Fruit fly (Drosophila melanogaster) whole organism, embryonic: ENCODE results near the gene mRpL32.

Source experiments
- Adf1 ChIP-seq: fragments of 200-800 bp; sonication (Bioruptor generic); IDR thresholded peaks from 2 replicates; pipeline ENCODE4 v1.3.6; 2022; ENCODE audit warnings: missing biosample characterization, missing genetic modification characterization
- Bgb ChIP-seq: fragments of 200-800 bp; sonication (Bioruptor generic); IDR thresholded peaks from 2 replicates; pipeline ENCODE4 v1.3.6; 2022; ENCODE audit warnings: missing biosample characterization, missing genetic modification characterization; ENCODE audit not compliant: partially characterized antibody
- CG10209 ChIP-seq: fragments of 200-800 bp; sonication (Bioruptor generic); optimal IDR thresholded peaks from 3 replicates; lab custom pipeline; 2017; ENCODE audit warnings: missing biosample characterization, mild to moderate bottlenecking, missing genetic modification characterization, missing genetic modification reagents
- CG11456 ChIP-seq: fragments of 200-800 bp; sonication (Bioruptor generic); IDR thresholded peaks from 3 replicates; pipeline ENCODE4 v1.3.6; 2022; ENCODE audit warnings: missing biosample characterization, missing genetic modification characterization
- CG11695 ChIP-seq: fragments of 200-800 bp; sonication (Bioruptor generic); IDR thresholded peaks from 3 replicates; pipeline ENCODE4 v1.3.6; 2022; ENCODE audit warnings: missing biosample characterization, missing genetic modification characterization
- CG12942 ChIP-seq: fragments of 200-800 bp; sonication (Bioruptor generic); optimal IDR thresholded peaks from 3 replicates; lab custom pipeline; 2016; ENCODE audit warnings: missing biosample characterization, missing genetic modification characterization
- CG13287 ChIP-seq: fragments of 200-800 bp; sonication (Bioruptor generic); IDR thresholded peaks from 2 replicates; pipeline ENCODE4 v1.3.6; 2022; ENCODE audit warnings: missing biosample characterization, missing genetic modification characterization; ENCODE audit not compliant: partially characterized antibody
- CG13296 ChIP-seq: fragments of 200-800 bp; sonication (Bioruptor generic); optimal IDR thresholded peaks from 3 replicates; lab custom pipeline; 2018; ENCODE audit warnings: missing biosample characterization, mild to moderate bottlenecking, missing genetic modification characterization
- CG15479 ChIP-seq: fragments of 200-800 bp; sonication (Bioruptor generic); optimal IDR thresholded peaks from 3 replicates; lab custom pipeline; 2019; ENCODE audit warnings: missing biosample characterization, mild to moderate bottlenecking, missing genetic modification characterization, moderate library complexity
- CG15514 ChIP-seq: fragments of 200-800 bp; sonication (Bioruptor generic); optimal IDR thresholded peaks from 3 replicates; lab custom pipeline; 2017; ENCODE audit warnings: missing biosample characterization, missing genetic modification characterization, mild to moderate bottlenecking, moderate library complexity, missing genetic modification reagents
- CG33213 ChIP-seq: fragments of 200-800 bp; sonication (Bioruptor generic); optimal IDR thresholded peaks from 3 replicates; lab custom pipeline; 2016; ENCODE audit warnings: missing biosample characterization, missing genetic modification characterization
- CG4282 ChIP-seq: fragments of 200-800 bp; sonication (Bioruptor generic); optimal IDR thresholded peaks from 2 replicates; lab custom pipeline; 2016; ENCODE audit warnings: missing biosample characterization, missing genetic modification characterization
- CG5953 ChIP-seq: fragments of 200-800 bp; sonication (Bioruptor generic); IDR thresholded peaks from 2 replicates; pipeline ENCODE4 v1.3.6; 2022; ENCODE audit warnings: missing biosample characterization, missing genetic modification characterization
- CG6254 ChIP-seq: fragments of 200-800 bp; sonication (Bioruptor generic); optimal IDR thresholded peaks from 3 replicates; lab custom pipeline; 2017; ENCODE audit warnings: mild to moderate bottlenecking, missing biosample characterization, missing genetic modification reagents, missing genetic modification characterization
- CG6791 ChIP-seq: fragments of 200-800 bp; sonication (Bioruptor generic); IDR thresholded peaks from 3 replicates; pipeline ENCODE4 v1.3.6; 2022; ENCODE audit warnings: missing biosample characterization, missing genetic modification characterization; ENCODE audit not compliant: partially characterized antibody
- CG8478 ChIP-seq: fragments of >200 bp; optimal IDR thresholded peaks from 2 replicates; lab custom pipeline; 2018
- CG9797 ChIP-seq: fragments of 200-800 bp; sonication (Bioruptor generic); optimal IDR thresholded peaks from 3 replicates; lab custom pipeline; 2018; ENCODE audit warnings: missing biosample characterization, mild to moderate bottlenecking, missing genetic modification characterization
- CG9932 ChIP-seq: fragments of 200-800 bp; sonication (Bioruptor generic); IDR thresholded peaks from 2 replicates; pipeline ENCODE4 v1.3.6; 2022; ENCODE audit warnings: missing biosample characterization, missing genetic modification characterization
- Camta ChIP-seq: fragments of 200-800 bp; sonication (Bioruptor generic); optimal IDR thresholded peaks from 2 replicates; lab custom pipeline; 2016; ENCODE audit warnings: missing biosample characterization, missing genetic modification characterization
- CoRest ChIP-seq: fragments of 200-800 bp; sonication (Bioruptor generic); optimal IDR thresholded peaks from 3 replicates; lab custom pipeline; 2018; ENCODE audit warnings: missing biosample characterization, mild to moderate bottlenecking, missing genetic modification characterization, moderate library complexity
- Doc3 ChIP-seq: fragments of 200-800 bp; sonication (Bioruptor generic); IDR thresholded peaks from 3 replicates; pipeline ENCODE4 v1.3.6; 2022; ENCODE audit warnings: missing biosample characterization, missing genetic modification characterization; ENCODE audit not compliant: partially characterized antibody
- Dref ChIP-seq: fragments of 200-800 bp; sonication (Bioruptor generic); IDR thresholded peaks from 2 replicates; pipeline ENCODE4 v1.3.6; 2022; ENCODE audit warnings: missing biosample characterization, missing genetic modification characterization
- Ets65A ChIP-seq: fragments of 200-800 bp; sonication (Bioruptor generic); peaks from one replicate; lab custom pipeline; 2016; ENCODE audit warnings: missing biosample characterization, missing genetic modification characterization
- Gug ChIP-seq: fragments of 200-800 bp; sonication (Bioruptor generic); IDR thresholded peaks from 4 replicates; pipeline ENCODE4 v1.3.6; 2022; ENCODE audit warnings: missing biosample characterization, missing genetic modification characterization
- Max ChIP-seq: fragments of 200-800 bp; sonication (Bioruptor generic); optimal IDR thresholded peaks from 2 replicates; lab custom pipeline; 2016; ENCODE audit warnings: missing biosample characterization, mild to moderate bottlenecking, missing genetic modification characterization
- Mrtf ChIP-seq: fragments of 200-800 bp; sonication (Bioruptor generic); IDR thresholded peaks from 3 replicates; pipeline ENCODE4 v1.3.6; 2022; ENCODE audit warnings: missing biosample characterization, missing genetic modification characterization
- Oaz ChIP-seq: fragments of 200-800 bp; sonication (Bioruptor generic); IDR thresholded peaks from 2 replicates; pipeline ENCODE4 v1.3.6; 2022; ENCODE audit warnings: missing biosample characterization, missing genetic modification characterization
- Opbp ChIP-seq: fragments of 200-800 bp; sonication (Bioruptor generic); IDR thresholded peaks from 3 replicates; pipeline ENCODE4 v1.3.6; 2022; ENCODE audit warnings: missing biosample characterization, missing genetic modification characterization; ENCODE audit not compliant: partially characterized antibody
- Pdp1 ChIP-seq, 2 experiments: fragments of 200-800 bp; sonication (Bioruptor generic); optimal IDR thresholded peaks; 3 replicates each; lab custom pipeline; 2016; ENCODE audit warnings: missing biosample characterization in 2 of 2, missing genetic modification characterization in 2 of 2, mild to moderate bottlenecking in 1 of 2, moderate library complexity in 1 of 2
- Rfx ChIP-seq: fragments of 200-800 bp; sonication (Bioruptor generic); IDR thresholded peaks from 2 replicates; pipeline ENCODE4 v1.3.6; 2022; ENCODE audit warnings: missing biosample characterization, missing genetic modification characterization
- Stat92E ChIP-seq, 3 experiments: fragments of >200 bp in 2 of 3; fragments of 200-800 bp in 1 of 3; sonication (Bioruptor generic) in 1 of 3; optimal IDR thresholded peaks; 2 replicates each; lab custom pipeline; 2017 to 2019; ENCODE audit warnings: missing biosample characterization in 3 of 3, missing genetic modification characterization in 3 of 3, mild to moderate bottlenecking in 1 of 3, moderate library complexity in 1 of 3
- ap ChIP-seq: fragments of 200-800 bp; sonication (Bioruptor generic); IDR thresholded peaks from 2 replicates; pipeline ENCODE4 v1.3.6; 2022; ENCODE audit warnings: missing biosample characterization, missing genetic modification characterization
- ato ChIP-seq: fragments of 200-800 bp; sonication (Bioruptor generic); IDR thresholded peaks from 2 replicates; pipeline ENCODE4 v1.3.6; 2022; ENCODE audit warnings: missing biosample characterization, missing genetic modification characterization; ENCODE audit not compliant: partially characterized antibody
- cas ChIP-seq: fragments of 200-800 bp; sonication (Bioruptor generic); IDR thresholded peaks from 2 replicates; pipeline ENCODE4 v1.3.6; 2022; ENCODE audit warnings: missing biosample characterization, missing genetic modification characterization
- chinmo ChIP-seq: fragments of 200-800 bp; sonication (Bioruptor generic); IDR thresholded peaks from 4 replicates; pipeline ENCODE4 v1.3.6; 2022; ENCODE audit warnings: missing biosample characterization, missing genetic modification characterization; ENCODE audit not compliant: partially characterized antibody
- crol ChIP-seq: fragments of 200-800 bp; sonication (Bioruptor generic); IDR thresholded peaks from 2 replicates; pipeline ENCODE4 v1.3.6; 2022; ENCODE audit warnings: missing biosample characterization, missing genetic modification characterization
- crp ChIP-seq, 2 experiments: fragments of 200-800 bp; sonication (Bioruptor generic); optimal IDR thresholded peaks; 2 replicates in 1 of 2; 3 replicates in 1 of 2; lab custom pipeline; 2017; ENCODE audit warnings: missing biosample characterization in 2 of 2, missing genetic modification characterization in 2 of 2, mild to moderate bottlenecking in 1 of 2, moderate library complexity in 1 of 2
- eyg ChIP-seq: fragments of 200-800 bp; sonication (Bioruptor generic); optimal IDR thresholded peaks from 3 replicates; lab custom pipeline; 2016; ENCODE audit warnings: missing biosample characterization, missing genetic modification characterization
- ind ChIP-seq: fragments of 200-800 bp; sonication (Bioruptor generic); optimal IDR thresholded peaks from 3 replicates; lab custom pipeline; 2016; ENCODE audit warnings: missing biosample characterization, missing genetic modification characterization
- jumu ChIP-seq: fragments of 200-800 bp; sonication (Bioruptor generic); optimal IDR thresholded peaks from 3 replicates; lab custom pipeline; 2016; ENCODE audit warnings: missing biosample characterization, missing genetic modification characterization
- kah ChIP-seq: fragments of 200-800 bp; sonication (Bioruptor generic); optimal IDR thresholded peaks from 2 replicates; lab custom pipeline; 2018; ENCODE audit warnings: missing biosample characterization, mild to moderate bottlenecking, missing genetic modification characterization
- kni ChIP-seq: fragments of 200-800 bp; sonication (Bioruptor generic); optimal IDR thresholded peaks from 3 replicates; lab custom pipeline; 2017; ENCODE audit warnings: mild to moderate bottlenecking, missing biosample characterization, missing genetic modification reagents, missing genetic modification characterization
- maf-S ChIP-seq: fragments of 200-800 bp; sonication (Bioruptor generic); optimal IDR thresholded peaks from 2 replicates; lab custom pipeline; 2016; ENCODE audit warnings: missing biosample characterization, missing genetic modification characterization
- nerfin-2 ChIP-seq: fragments of 200-800 bp; sonication (Bioruptor generic); IDR thresholded peaks from 2 replicates; pipeline ENCODE4 v1.3.6; 2022; ENCODE audit warnings: missing biosample characterization, missing genetic modification characterization; ENCODE audit not compliant: partially characterized antibody
- nmo ChIP-seq: fragments of 200-800 bp; sonication (Bioruptor generic); optimal IDR thresholded peaks from 2 replicates; lab custom pipeline; 2018; ENCODE audit warnings: missing biosample characterization, mild to moderate bottlenecking, missing genetic modification characterization, moderate library complexity
- sob ChIP-seq: fragments of 200-800 bp; sonication (Bioruptor generic); IDR thresholded peaks from 2 replicates; pipeline ENCODE4 v1.3.6; 2022; ENCODE audit warnings: missing biosample characterization, missing genetic modification characterization
- stwl ChIP-seq: fragments of 200-800 bp; sonication (Bioruptor generic); optimal IDR thresholded peaks from 3 replicates; lab custom pipeline; 2018; ENCODE audit warnings: missing biosample characterization, mild to moderate bottlenecking, missing genetic modification characterization, moderate library complexity
- tin ChIP-seq: fragments of 200-800 bp; sonication (Bioruptor generic); optimal IDR thresholded peaks from 3 replicates; lab custom pipeline; 2016; ENCODE audit warnings: missing biosample characterization, missing genetic modification characterization
- vnd ChIP-seq: fragments of 200-800 bp; sonication (Bioruptor generic); IDR thresholded peaks from 3 replicates; pipeline ENCODE4 v1.3.6; 2022; ENCODE audit warnings: missing biosample characterization, missing genetic modification characterization; ENCODE audit not compliant: partially characterized antibody
- yki ChIP-seq: fragments of >200 bp; optimal IDR thresholded peaks from 3 replicates; lab custom pipeline; 2018
- zen2 ChIP-seq: fragments of 200-800 bp; sonication (Bioruptor generic); IDR thresholded peaks from 3 replicates; pipeline ENCODE4 v1.3.6; 2022; ENCODE audit warnings: missing biosample characterization, missing genetic modification characterization; ENCODE audit not compliant: partially characterized antibody

Gene mRpL32

dm6 chr3R:31213227-31213626 is 39.4 kb upstream of the mRpL32 start, which contains the start of the genes Zwilch and CG1542 (continued):
- peak; percentile 72 for TF ChIP-seq CG15514 (GFP tag; lab: Kevin White, UChicago)
- no peak for TF ChIP-seq cas (GFP tag; lab: Robert Waterston, UW)
- TF ChIP-seq Oaz: no peak
- TF ChIP-seq Opbp: peak; percentile 81
- peak; percentile 25 for TF ChIP-seq kni
- TF ChIP-seq Dref (GFP tag; lab: Robert Waterston, UW): peak; percentile 96
- TF ChIP-seq zen2 (GFP tag; lab: Robert Waterston, UW): peak; percentile 77; the same call in 2 of the 3 replicates
- no peak for TF ChIP-seq Mrtf
- peak; percentile 98 for TF ChIP-seq CG9797 (GFP tag; lab: Kevin White, UChicago)
- TF ChIP-seq CG4282: no peak
- TF ChIP-seq chinmo: peak; percentile 88; the same call in 3 of the 4 replicates
- peak; percentile 25 for TF ChIP-seq CoRest (tag; lab: Kevin White, UChicago)
- no peak for TF ChIP-seq sob
- no peak for TF ChIP-seq ap (GFP tag; lab: Robert Waterston, UW)
- peak; percentile 43 for TF ChIP-seq Doc3 (GFP tag; lab: Robert Waterston, UW)
- TF ChIP-seq jumu (GFP tag; lab: Kevin White, UChicago): no peak
- TF ChIP-seq Gug: no peak
- TF ChIP-seq maf-S (GFP tag; lab: Kevin White, UChicago): no peak
- TF ChIP-seq Stat92E (GFP tag; optimal IDR thresholded peaks at IDR 0.05; lab: Kevin White, UChicago): peak in 1 of 3 experiments; percentile 23
- no peak for TF ChIP-seq Adf1 (GFP tag; lab: Robert Waterston, UW)
- TF ChIP-seq Bgb (GFP tag; lab: Robert Waterston, UW): peak; percentile 87
- TF ChIP-seq ind (GFP tag; lab: Kevin White, UChicago): no peak
- TF ChIP-seq CG11456 (GFP tag; lab: Robert Waterston, UW): no peak
- TF ChIP-seq CG9932 (GFP tag; lab: Robert Waterston, UW): 0 out of 2 replicates have a peak, but pooled peaks have one; percentile 8
- TF ChIP-seq CG6791 (GFP tag; lab: Robert Waterston, UW): peak; percentile 77
- TF ChIP-seq Rfx: 0 out of 2 replicates have a peak, but pooled peaks have one; percentile 33
- TF ChIP-seq ato (GFP tag; lab: Robert Waterston, UW): peak; percentile 77
- TF ChIP-seq nerfin-2 (GFP tag; lab: Robert Waterston, UW): peak; percentile 79
- TF ChIP-seq CG6254 (GFP tag; lab: Kevin White, UChicago): peak; percentile 94
- no peak for TF ChIP-seq eyg (GFP tag; lab: Kevin White, UChicago)
- TF ChIP-seq CG8478 (lab: Kevin White, UChicago): no peak
- peak; percentile 92 for TF ChIP-seq stwl (tag; lab: Kevin White, UChicago)
- peak; percentile 60; the same call in 2 of the 3 replicates for TF ChIP-seq vnd
- no peak for TF ChIP-seq CG5953 (GFP tag; lab: Robert Waterston, UW)
- TF ChIP-seq CG13287: peak; percentile 86
- TF ChIP-seq CG11695 (GFP tag; lab: Robert Waterston, UW): no peak

- TF ChIP-seq tin (GFP tag; lab: Kevin White, UChicago): peak; percentile 46
- no peak for TF ChIP-seq yki (lab: Kevin White, UChicago)
- peak; percentile 14 for TF ChIP-seq kah (GFP tag; lab: Kevin White, UChicago)
- peak in 1 of 2 experiments; percentile 48 for TF ChIP-seq Pdp1 (GFP tag; optimal IDR thresholded peaks at IDR 0.05; lab: Kevin White, UChicago)
- no peak for TF ChIP-seq crol (GFP tag; lab: Robert Waterston, UW)
- peak; percentile 44 for TF ChIP-seq CG10209 (GFP tag; lab: Kevin White, UChicago)
- TF ChIP-seq Max (GFP tag; lab: Kevin White, UChicago): peak; percentile 84
- TF ChIP-seq CG33213 (GFP tag; lab: Kevin White, UChicago): peak; percentile 75
- peak in 1 of 2 experiments; percentile 2 for TF ChIP-seq crp (GFP tag; optimal IDR thresholded peaks at IDR 0.05; lab: Kevin White, UChicago)
- peak; percentile 28 for TF ChIP-seq CoRest (tag; lab: Kevin White, UChicago)
- TF ChIP-seq CG15479 (GFP tag; lab: Kevin White, UChicago): peak; percentile 97
- TF ChIP-seq jumu (GFP tag; lab: Kevin White, UChicago): peak; percentile 45
- peak; percentile 91 for TF ChIP-seq Ets65A (GFP tag; lab: Kevin White, UChicago)
- peak; percentile 49 for TF ChIP-seq nmo (GFP tag; lab: Kevin White, UChicago)
- TF ChIP-seq CG13296 (GFP tag; lab: Kevin White, UChicago): peak; percentile 42
- peak; percentile 54 for TF ChIP-seq Camta (GFP tag; lab: Kevin White, UChicago)
- peak; percentile 9 for TF ChIP-seq CG12942
Observed at dm6 chr3R:31215830-31216229, 36.8 kb upstream of the mRpL32 start, which contains the start of gene CG15561. CG15561 (minus strand) TSS chr3R:31215942.
